Worm (Caenorhabditis elegans): ENCODE results near the gene C25F6.8.

DNA sequence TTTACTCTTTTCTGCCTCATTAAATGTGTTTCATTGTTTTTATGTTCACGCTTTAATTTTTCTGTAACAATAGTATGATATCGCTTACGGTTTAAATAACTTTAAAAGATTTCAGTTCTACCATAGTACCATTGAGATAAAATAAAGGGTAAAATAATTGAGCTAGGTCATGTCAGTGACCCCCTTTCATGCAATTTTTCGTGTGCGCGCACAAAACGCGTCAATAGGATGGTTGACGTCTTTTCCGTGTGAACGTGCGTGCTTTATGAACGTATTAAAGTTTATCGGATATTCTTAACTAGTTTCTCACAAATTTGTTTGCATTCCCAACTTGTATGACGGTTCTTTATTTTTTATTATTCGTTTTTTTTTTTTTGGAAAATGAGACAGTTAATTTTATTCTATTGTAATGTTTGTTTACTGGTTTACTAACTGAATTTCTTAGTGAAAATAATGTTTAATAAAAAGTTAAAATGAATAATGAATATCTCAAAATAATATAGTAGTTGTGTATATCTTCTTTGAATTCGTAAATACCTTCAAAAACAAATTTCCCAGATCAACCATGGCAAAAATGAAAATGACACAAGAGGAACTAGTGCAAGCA, 38.0 kb downstream of the C25F6.8 start, which contains the start of gene C25F6.1:
- TF ChIP-seq sem-2 (GFP tag; optimal IDR thresholded peaks at IDR 0.05) (no peak), unc-120 (tag; optimal IDR thresholded peaks at IDR 0.05; ENCODE audit: poor library complexity, severe bottlenecking) (no peak), sptf-1 (tag; optimal IDR thresholded peaks at IDR 0.05) (no peak)
